Worm (Caenorhabditis elegans): ENCODE data around the gene F44E2.7.
A peak's percentile ranks its signal among the peaks of the same experiment; 100 is the strongest.

Gene F44E2.7

DNA sequence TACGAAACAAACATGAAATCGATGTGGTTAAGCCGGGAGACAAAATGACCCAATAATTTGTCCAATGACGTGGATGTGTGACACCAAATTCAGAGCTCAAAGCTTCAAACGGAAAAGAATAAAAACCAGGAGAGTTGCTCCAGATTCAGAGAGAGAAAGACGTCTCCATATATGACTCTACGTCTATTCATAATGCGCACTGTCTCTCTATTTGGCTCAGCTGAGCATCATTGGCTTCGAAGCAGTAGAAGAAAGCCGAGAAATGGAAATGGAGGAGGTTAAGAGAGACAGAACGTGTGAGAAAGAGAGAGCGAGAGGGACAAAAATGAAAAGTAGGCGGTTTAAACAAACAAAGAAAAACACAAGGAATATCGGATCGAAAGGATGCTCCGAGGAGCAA lies 38.0 kb upstream of the F44E2.7 start:
- TF ChIP-seq sptf-1 (tag; optimal IDR thresholded peaks at IDR 0.05), result peak; percentile 10
- TF ChIP-seq zip-8 (tag; optimal IDR thresholded peaks at IDR 0.05), result no peak
- no peak for TF ChIP-seq ceh-43 (GFP tag; optimal IDR thresholded peaks at IDR 0.05)
- TF ChIP-seq elt-3 (tag; optimal IDR thresholded peaks at IDR 0.05), result no peak
- no peak for TF ChIP-seq mls-2 (tag; optimal IDR thresholded peaks at IDR 0.05)
- peak; percentile 45 for TF ChIP-seq ces-1 (GFP tag; optimal IDR thresholded peaks at IDR 0.05)
- no peak for TF ChIP-seq drap-1 (GFP tag; optimal IDR thresholded peaks at IDR 0.05)
- TF ChIP-seq nhr-76 (tag; optimal IDR thresholded peaks at IDR 0.05), result no peak
- no peak for TF ChIP-seq unc-62 (GFP tag; optimal IDR thresholded peaks at IDR 0.05)
- TF ChIP-seq mep-1 (tag; optimal IDR thresholded peaks at IDR 0.05), result no peak
- no peak for TF ChIP-seq unc-120 (tag; optimal IDR thresholded peaks at IDR 0.05; ENCODE audit: poor library complexity, severe bottlenecking)
- TF ChIP-seq blmp-1 (tag; optimal IDR thresholded peaks at IDR 0.05), result no peak

DNA sequence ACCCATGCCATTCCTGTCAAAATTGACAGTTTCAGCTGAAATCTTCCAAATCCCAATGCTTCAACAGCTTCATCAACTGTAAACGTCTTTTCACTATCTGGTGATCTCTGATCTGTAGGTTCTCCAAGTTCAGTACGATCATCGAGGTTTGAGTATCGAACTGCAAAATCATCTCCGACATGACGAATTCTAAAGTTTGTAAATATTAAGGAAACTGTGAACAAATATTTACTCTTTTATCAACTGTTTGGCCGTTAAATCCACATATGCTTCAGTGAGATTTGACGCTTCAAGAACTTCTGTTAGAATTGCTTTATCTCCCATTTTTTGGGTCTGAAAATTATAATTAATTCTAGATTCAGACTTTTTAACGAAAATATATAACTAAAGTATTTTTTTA lies 36.9 kb upstream of the F44E2.7 start, which contains the start of gene svop-1:
Gene svop-1 (minus strand): TSS at position 339 of the 400 bp plus-strand sequence.
- TF ChIP-seq bed-3 (GFP tag; optimal IDR thresholded peaks at IDR 0.05) (no peak), mep-1 (tag; optimal IDR thresholded peaks at IDR 0.05) (no peak), lin-13 (tag; optimal IDR thresholded peaks at IDR 0.05) (no peak), pha-4 (tag; optimal IDR thresholded peaks at IDR 0.05) (no peak), ces-1 (GFP tag; optimal IDR thresholded peaks at IDR 0.05) (no peak), unc-62 (GFP tag; optimal IDR thresholded peaks at IDR 0.05) (no peak), drap-1 (GFP tag; optimal IDR thresholded peaks at IDR 0.05) (no peak), elt-3 (tag; optimal IDR thresholded peaks at IDR 0.05) (no peak), hlh-1 (tag; optimal IDR thresholded peaks at IDR 0.05) (no peak), ztf-11 (tag; optimal IDR thresholded peaks at IDR 0.05) (no peak), nhr-237 (tag; optimal IDR thresholded peaks at IDR 0.05) (no peak), lin-32 (GFP tag; optimal IDR thresholded peaks at IDR 0.05) (no peak)

DNA sequence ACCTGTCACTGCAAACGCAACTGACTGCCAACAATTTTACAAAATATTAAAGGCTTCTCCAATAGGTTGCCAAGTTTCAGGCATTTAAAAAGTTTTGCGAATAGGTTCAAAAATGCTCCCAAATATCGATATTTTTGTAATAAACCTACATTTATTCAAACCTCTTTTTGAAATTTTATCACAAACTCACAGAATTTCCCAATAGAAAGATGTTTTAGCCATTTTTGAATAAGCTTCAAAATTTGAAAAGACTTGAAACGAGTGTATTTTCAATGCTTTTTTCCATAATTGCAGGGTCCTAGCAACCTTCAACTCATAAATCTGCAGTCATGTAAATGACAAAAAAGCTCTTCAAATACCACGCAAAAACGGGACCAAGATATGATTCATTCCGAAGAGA lies 34.1 kb upstream of the F44E2.7 start:
- no peak for TF ChIP-seq ham-2 (GFP tag; optimal IDR thresholded peaks at IDR 0.05)
- TF ChIP-seq ceh-83 (GFP tag; optimal IDR thresholded peaks at IDR 0.05), result no peak
- TF ChIP-seq mls-2 (tag; optimal IDR thresholded peaks at IDR 0.05), result no peak
- TF ChIP-seq elt-3 (tag; optimal IDR thresholded peaks at IDR 0.05), result no peak
- TF ChIP-seq snpc-4 (tag; optimal IDR thresholded peaks at IDR 0.05), result no peak
- TF ChIP-seq ztf-11 (tag; optimal IDR thresholded peaks at IDR 0.05), result no peak
- no peak for TF ChIP-seq tbx-8 (GFP tag; optimal IDR thresholded peaks at IDR 0.05)
- TF ChIP-seq blmp-1 (tag; optimal IDR thresholded peaks at IDR 0.05), result no peak

DNA sequence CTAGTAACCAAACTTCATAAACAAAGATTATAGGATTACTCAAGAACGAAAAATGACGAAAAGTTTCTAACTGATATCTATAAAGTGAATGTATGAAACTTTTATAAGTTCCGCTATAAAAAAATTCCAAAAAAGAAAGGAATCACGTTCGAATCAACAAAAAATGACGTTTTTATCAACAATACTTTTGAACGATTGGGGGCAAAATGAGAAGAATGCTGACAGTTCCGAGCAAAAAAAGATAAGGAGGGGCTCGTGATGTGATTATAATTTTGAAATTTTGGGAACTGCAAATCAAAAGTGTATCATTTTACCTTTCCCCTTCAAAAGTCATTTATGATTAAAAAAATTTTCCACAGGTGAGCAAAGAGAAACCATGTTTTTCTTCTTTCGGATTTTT lies 30.7 kb upstream of the F44E2.7 start:
- no peak for TF ChIP-seq M03D4.4 (tag; optimal IDR thresholded peaks at IDR 0.05)
- TF ChIP-seq elt-1 (tag; optimal IDR thresholded peaks at IDR 0.05; ENCODE audit: borderline replicate concordance, insufficient read depth), result no peak
- no peak for TF ChIP-seq tbx-8 (GFP tag; optimal IDR thresholded peaks at IDR 0.05)
- TF ChIP-seq ham-2 (GFP tag; optimal IDR thresholded peaks at IDR 0.05), result no peak
- no peak for TF ChIP-seq ces-1 (GFP tag; optimal IDR thresholded peaks at IDR 0.05)
- no peak for TF ChIP-seq ceh-83 (GFP tag; optimal IDR thresholded peaks at IDR 0.05)
- TF ChIP-seq ceh-43 (GFP tag; optimal IDR thresholded peaks at IDR 0.05), result no peak
- TF ChIP-seq snpc-4 (tag; optimal IDR thresholded peaks at IDR 0.05), result no peak
- no peak for TF ChIP-seq unc-62 (GFP tag; optimal IDR thresholded peaks at IDR 0.05)

DNA sequence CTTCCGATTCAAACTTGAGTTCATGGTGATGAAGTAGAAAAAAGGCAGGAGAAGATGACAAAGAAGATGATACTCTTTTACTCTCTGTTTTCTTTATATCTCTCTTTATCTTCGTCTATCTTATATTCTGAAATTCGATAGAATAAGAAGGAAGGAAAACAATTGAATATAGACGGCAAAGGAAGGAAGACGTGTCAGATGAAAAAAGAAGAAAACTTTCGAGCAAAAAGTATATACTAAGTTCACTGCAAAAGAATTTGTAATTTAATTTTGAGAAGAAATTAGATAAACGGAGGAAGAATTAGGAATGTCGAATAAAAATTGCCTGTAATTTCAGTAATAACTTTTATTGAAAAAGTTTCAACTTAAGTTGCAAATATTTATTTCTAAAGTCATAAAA lies 28.7 kb upstream of the F44E2.7 start, which contains the start of gene K01F9.2:
Gene K01F9.2 (minus strand): TSS at position 127 of the 400 bp plus-strand sequence.
- peak; percentile 91 for TF ChIP-seq ces-1 (GFP tag; optimal IDR thresholded peaks at IDR 0.05)
- TF ChIP-seq ham-2 (GFP tag; optimal IDR thresholded peaks at IDR 0.05), result no peak

DNA sequence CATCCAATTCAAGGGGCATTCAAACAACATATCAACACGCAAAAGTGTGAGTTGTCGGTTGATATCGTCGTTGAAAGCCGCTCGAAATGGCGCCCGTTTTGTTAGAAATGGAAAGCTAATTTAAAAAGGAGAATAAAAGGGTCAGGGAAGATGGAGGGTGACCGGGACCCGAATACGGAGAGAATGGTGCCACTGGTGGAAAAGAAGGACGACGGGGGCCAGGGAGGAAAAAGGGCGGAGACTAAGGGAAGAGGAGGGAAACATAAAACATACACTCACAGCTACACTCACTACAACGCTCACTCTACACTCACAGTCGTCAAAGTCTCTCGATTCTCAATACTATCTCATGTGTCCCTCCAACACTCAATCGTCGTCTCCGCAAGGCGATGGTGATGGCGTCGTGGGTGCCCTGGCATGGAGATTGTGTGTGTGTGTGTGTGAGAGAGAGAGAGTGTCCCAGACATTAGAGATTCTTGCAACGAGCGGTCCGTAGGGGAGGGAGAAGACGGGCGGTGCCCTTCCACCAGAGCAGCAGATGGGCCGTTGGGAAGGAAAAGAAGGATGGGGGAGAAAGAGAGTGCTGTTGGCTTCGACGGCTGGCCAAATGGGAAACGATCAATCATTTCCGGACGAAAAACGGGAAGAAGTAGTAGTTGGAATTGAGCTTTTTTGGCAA lies 25.9 kb upstream of the F44E2.7 start:
- TF ChIP-seq mep-1 (tag; optimal IDR thresholded peaks at IDR 0.05) (peak; percentile 87), M03D4.4 (tag; optimal IDR thresholded peaks at IDR 0.05) (peak; percentile 60), sptf-1 (tag; optimal IDR thresholded peaks at IDR 0.05) (peak; percentile 60), nhr-76 (tag; optimal IDR thresholded peaks at IDR 0.05) (no peak), elt-3 (tag; optimal IDR thresholded peaks at IDR 0.05) (no peak), hlh-1 (tag; optimal IDR thresholded peaks at IDR 0.05) (peak; percentile 69), unc-120 (tag; optimal IDR thresholded peaks at IDR 0.05; ENCODE audit: poor library complexity, severe bottlenecking) (peak; percentile 100), lin-13 (tag; optimal IDR thresholded peaks at IDR 0.05) (peak; percentile 2), nhr-237 (tag; optimal IDR thresholded peaks at IDR 0.05) (peak; percentile 19), unc-62 (GFP tag; optimal IDR thresholded peaks at IDR 0.05) (peak; percentile 91), ceh-39 (tag; optimal IDR thresholded peaks at IDR 0.05) (peak; percentile 42), nhr-2 (tag; optimal IDR thresholded peaks at IDR 0.05) (peak; percentile 21), flh-1 (GFP tag; optimal IDR thresholded peaks at IDR 0.05) (peak; percentile 34), sem-2 (GFP tag; optimal IDR thresholded peaks at IDR 0.05) (no peak), ceh-83 (GFP tag; optimal IDR thresholded peaks at IDR 0.05) (no peak), unc-39 (tag; optimal IDR thresholded peaks at IDR 0.05) (peak; percentile 22), lsy-2 (tag; optimal IDR thresholded peaks at IDR 0.05) (peak; percentile 33), pha-4 (tag; optimal IDR thresholded peaks at IDR 0.05) (peak; percentile 20), bed-3 (GFP tag; optimal IDR thresholded peaks at IDR 0.05) (no peak), ceh-43 (GFP tag; optimal IDR thresholded peaks at IDR 0.05) (peak; percentile 23), ham-2 (GFP tag; optimal IDR thresholded peaks at IDR 0.05) (no peak), nhr-28 (tag; optimal IDR thresholded peaks at IDR 0.05) (no peak), drap-1 (GFP tag; optimal IDR thresholded peaks at IDR 0.05) (peak; percentile 74), cnd-1 (tag; optimal IDR thresholded peaks at IDR 0.05) (peak; percentile 78), ztf-11 (tag; optimal IDR thresholded peaks at IDR 0.05) (peak; percentile 57), nhr-12 (tag; optimal IDR thresholded peaks at IDR 0.05) (peak; percentile 67), elt-1 (tag; optimal IDR thresholded peaks at IDR 0.05; ENCODE audit: borderline replicate concordance, insufficient read depth) (no peak), mls-2 (tag; optimal IDR thresholded peaks at IDR 0.05) (peak; percentile 85)

Data from whole organism, mixed stage, embryonic.